Worm (Caenorhabditis elegans) whole organism, midembryonic: ENCODE data around the gene cyp-13A6.

Source experiments
- T22C8.4 ChIP-seq: fragments of 200-800 bp; sonication (Bioruptor generic); IDR thresholded peaks from 2 replicates; pipeline ENCODE4 v1.3.6; 2022; ENCODE audit warnings: missing genetic modification characterization, missing compliant biosample characterization
- cog-1 ChIP-seq: sonication (generic microtip); optimal IDR thresholded peaks from 2 replicates; lab custom pipeline; 2016; ENCODE audit warnings: missing genetic modification characterization, missing compliant biosample characterization
- flt-1 ChIP-seq: fragments of 200-800 bp; sonication (Bioruptor generic); IDR thresholded peaks from 2 replicates; pipeline ENCODE4 v1.3.6; 2022; ENCODE audit warnings: missing genetic modification characterization, missing compliant biosample characterization
- klf-2 ChIP-seq: fragments of 200-800 bp; sonication (Bioruptor generic); conservative IDR thresholded peaks from 2 replicates; pipeline ENCODE4 v1.3.6; 2022; ENCODE audit warnings: missing genetic modification reagents, missing genetic modification characterization, missing compliant biosample characterization
- med-1 ChIP-seq: sonication (generic microtip); optimal IDR thresholded peaks from 2 replicates; lab custom pipeline; 2017; ENCODE audit warnings: missing genetic modification characterization, mild to moderate bottlenecking, missing compliant biosample characterization, antibody characterized with exemption, missing genetic modification reagents; ENCODE audit not compliant: insufficient read depth
- ref-1 ChIP-seq: fragments of 200-800 bp; sonication (Bioruptor generic); conservative IDR thresholded peaks from 2 replicates; pipeline ENCODE4 v1.3.6; 2022; ENCODE audit warnings: missing genetic modification reagents, missing genetic modification characterization, missing compliant biosample characterization
- tab-1 ChIP-seq: fragments of 200-800 bp; sonication (Bioruptor generic); IDR thresholded peaks from 2 replicates; pipeline ENCODE4 v1.3.6; 2022; ENCODE audit warnings: missing genetic modification characterization, missing compliant biosample characterization
- ztf-23 ChIP-seq: fragments of 200-800 bp; sonication (Bioruptor generic); IDR thresholded peaks from 2 replicates; pipeline ENCODE4 v1.3.6; 2022; ENCODE audit warnings: missing genetic modification reagents, missing genetic modification characterization, missing compliant biosample characterization
- ztf-29 ChIP-seq: fragments of 200-800 bp; sonication (Bioruptor generic); IDR thresholded peaks from 2 replicates; pipeline ENCODE4 v1.3.6; 2022; ENCODE audit warnings: missing genetic modification reagents, missing genetic modification characterization, missing compliant biosample characterization

cyp-13A6 gene

DNA sequence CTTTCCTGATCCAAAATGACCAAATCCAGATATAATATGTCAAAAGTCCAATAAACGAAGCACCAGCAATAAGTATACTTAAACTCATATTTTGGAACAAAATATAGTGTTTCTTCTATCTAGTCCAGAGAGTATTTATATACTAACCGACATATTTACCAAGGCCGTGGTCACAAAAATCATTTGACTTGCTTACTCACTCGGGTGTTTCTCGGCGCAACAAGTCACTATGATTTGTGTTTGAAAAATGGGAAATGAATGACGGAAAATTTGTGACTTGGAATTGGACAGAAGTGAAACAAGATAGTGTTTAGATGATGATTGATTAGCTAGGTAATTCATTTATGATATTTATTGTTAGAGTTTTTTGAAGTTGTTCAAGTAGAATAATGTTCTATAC lies 2.4 kb downstream of the cyp-13A6 start, which contains the start of gene cyp-13A5:
Gene cyp-13A5, minus strand, starts transcription at position 112 of the 400 bp plus-strand sequence.
- TF ChIP-seq med-1 (GFP tag; lab: Kevin White, UChicago) (no peak), klf-2 (GFP tag; lab: Robert Waterston, UW) (no peak), tab-1 (GFP tag; lab: Robert Waterston, UW) (no peak), ref-1 (GFP tag; lab: Robert Waterston, UW) (no peak), ztf-23 (GFP tag; lab: Robert Waterston, UW) (no peak), flt-1 (GFP tag; lab: Robert Waterston, UW) (no peak), ztf-29 (GFP tag; lab: Robert Waterston, UW) (no peak), cog-1 (no peak), T22C8.4 (GFP tag; lab: Robert Waterston, UW) (no peak)

DNA sequence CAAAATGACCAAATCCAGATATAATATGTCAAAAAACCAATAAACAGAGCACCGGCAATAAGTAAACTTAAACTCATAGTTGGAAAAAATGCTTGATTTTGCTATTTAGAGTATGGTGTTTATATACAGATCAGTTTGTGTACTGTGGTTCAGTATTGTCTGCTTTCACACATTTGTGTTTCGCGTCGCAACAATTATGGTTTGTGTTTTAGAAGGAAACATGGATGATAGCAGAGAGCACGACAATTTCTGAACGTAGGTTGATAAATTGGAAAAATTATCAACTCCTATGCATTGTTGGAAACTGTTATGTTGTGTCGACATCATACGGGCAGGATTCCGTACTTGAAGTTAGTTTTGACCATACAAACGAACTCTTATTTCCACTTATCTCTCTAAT lies 5.0 kb downstream of the cyp-13A6 start, which contains the start of gene cyp-13A4:
Gene cyp-13A4, minus strand, starts transcription at position 77 of the 400 bp plus-strand sequence.
- TF ChIP-seq ref-1 (GFP tag; lab: Robert Waterston, UW) (no peak), tab-1 (GFP tag; lab: Robert Waterston, UW) (no peak)

DNA sequence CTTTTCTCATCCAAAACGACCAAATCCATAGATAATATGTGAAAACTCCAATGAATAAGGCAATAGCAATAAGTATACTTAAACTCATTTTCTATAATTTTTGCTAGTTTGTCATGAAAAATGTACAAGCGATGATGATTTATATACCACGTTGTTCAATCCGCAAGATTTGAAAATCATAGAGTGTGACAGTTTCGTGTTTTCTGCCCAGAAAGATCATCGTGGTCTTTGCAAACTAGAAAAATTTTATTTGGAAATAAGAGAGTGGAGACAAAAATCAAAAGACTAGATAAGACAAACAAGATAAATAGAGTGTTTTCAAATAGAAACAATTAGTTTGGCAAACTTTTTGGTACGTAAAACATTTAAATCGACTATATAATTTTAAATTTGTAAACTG lies 9.4 kb downstream of the cyp-13A6 start, which contains the start of gene cyp-13A3:
Gene cyp-13A3, minus strand, starts transcription at position 101 of the 400 bp plus-strand sequence.
- no peak for TF ChIP-seq tab-1 (GFP tag; lab: Robert Waterston, UW)

DNA sequence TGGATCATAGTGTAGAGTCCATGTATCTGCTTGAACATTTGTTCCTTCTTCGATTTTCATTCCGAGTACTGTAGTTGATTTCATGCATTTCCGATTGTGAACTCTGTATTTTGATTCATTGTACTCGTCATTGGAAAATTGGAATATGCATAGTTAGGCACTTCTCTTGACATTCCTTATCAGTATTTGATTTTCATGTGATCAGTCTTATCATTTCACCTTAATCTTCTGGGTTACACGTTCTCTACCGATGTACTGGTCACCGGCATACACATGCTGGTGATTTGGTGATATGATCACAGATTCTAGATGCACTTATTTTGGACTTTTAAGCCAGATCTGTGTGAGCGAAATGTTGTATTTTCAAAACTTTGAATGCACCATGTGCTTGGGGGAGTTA lies 11.4 kb downstream of the cyp-13A6 start:
- no peak for TF ChIP-seq klf-2 (GFP tag; lab: Robert Waterston, UW)
- no peak for TF ChIP-seq T22C8.4 (GFP tag; lab: Robert Waterston, UW)
- no peak for TF ChIP-seq ztf-23 (GFP tag; lab: Robert Waterston, UW)
- no peak for TF ChIP-seq flt-1 (GFP tag; lab: Robert Waterston, UW)

DNA sequence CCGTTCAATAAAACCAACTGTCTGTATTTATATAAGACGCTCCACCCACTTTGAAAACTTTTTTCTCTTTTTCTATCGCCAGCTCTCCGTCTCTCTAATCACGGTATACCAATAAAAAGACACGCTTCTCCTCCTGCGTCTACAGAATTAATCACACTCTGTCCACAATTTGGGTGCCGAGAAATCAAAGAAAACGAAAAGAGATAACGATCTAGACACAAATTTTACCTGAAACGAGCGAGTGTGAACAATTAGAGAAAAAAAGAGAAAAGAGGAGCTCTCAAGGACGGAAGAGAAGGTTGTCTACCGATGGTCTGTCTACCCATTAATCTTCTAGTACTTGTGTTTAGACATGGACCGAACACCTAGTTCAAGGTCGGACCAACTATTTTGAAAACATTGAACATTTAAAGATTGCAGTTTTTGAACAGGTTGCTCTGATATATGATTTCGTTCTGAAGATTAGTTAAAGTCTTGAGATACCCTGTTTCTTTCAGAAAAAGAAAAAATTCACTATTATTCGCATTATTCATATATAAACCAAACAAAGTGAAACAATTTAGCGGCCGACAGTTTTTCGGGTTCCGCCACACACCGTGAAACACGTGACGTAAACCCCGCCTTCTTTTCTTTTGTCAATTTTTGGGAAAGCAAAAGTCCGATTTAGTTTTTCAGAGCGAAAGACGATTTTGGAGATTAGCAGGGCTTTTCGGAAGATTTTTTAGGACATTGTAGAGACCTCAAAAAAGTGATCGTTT lies 15.0 kb downstream of the cyp-13A6 start, which contains the start of gene cyp-13A2:
Gene cyp-13A2, minus strand, starts transcription at position 235 of the 758 bp plus-strand sequence.
- no peak for TF ChIP-seq ztf-23 (GFP tag; lab: Robert Waterston, UW)
- no peak for TF ChIP-seq flt-1 (GFP tag; lab: Robert Waterston, UW)
- TF ChIP-seq cog-1 = no peak
- no peak for TF ChIP-seq T22C8.4 (GFP tag; lab: Robert Waterston, UW)
- no peak for TF ChIP-seq ref-1 (GFP tag; lab: Robert Waterston, UW)
- TF ChIP-seq ztf-29 (GFP tag; lab: Robert Waterston, UW) = no peak
- TF ChIP-seq tab-1 (GFP tag; lab: Robert Waterston, UW) = no peak
- TF ChIP-seq med-1 (GFP tag; lab: Kevin White, UChicago) = no peak

DNA sequence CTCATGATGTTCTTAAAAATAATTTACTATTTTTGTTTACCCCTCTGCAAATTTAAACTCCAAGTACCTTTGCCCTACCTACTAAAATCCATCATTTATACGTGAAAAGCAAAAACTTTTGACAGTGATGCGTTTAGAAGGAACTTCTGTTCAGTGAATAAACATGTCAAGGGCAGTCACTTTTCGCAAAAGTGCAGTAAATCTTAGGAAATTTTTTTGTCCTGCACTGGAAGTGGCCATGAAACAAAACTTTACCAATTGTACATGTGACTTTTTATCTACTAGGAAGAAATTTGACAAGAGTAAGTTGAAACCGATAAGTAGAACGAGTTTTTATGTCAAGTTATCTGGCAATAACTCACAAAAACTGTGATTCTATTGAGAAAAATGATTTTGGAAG lies 16.4 kb downstream of the cyp-13A6 start:
- TF ChIP-seq ztf-29 (GFP tag; lab: Robert Waterston, UW) = no peak
- TF ChIP-seq cog-1 = no peak
- TF ChIP-seq ztf-23 (GFP tag; lab: Robert Waterston, UW) = no peak
- no peak for TF ChIP-seq klf-2 (GFP tag; lab: Robert Waterston, UW)
- TF ChIP-seq med-1 (GFP tag; lab: Kevin White, UChicago) = no peak
- TF ChIP-seq T22C8.4 (GFP tag; lab: Robert Waterston, UW) = no peak
- TF ChIP-seq flt-1 (GFP tag; lab: Robert Waterston, UW) = no peak
- no peak for TF ChIP-seq tab-1 (GFP tag; lab: Robert Waterston, UW)
- no peak for TF ChIP-seq ref-1 (GFP tag; lab: Robert Waterston, UW)

DNA sequence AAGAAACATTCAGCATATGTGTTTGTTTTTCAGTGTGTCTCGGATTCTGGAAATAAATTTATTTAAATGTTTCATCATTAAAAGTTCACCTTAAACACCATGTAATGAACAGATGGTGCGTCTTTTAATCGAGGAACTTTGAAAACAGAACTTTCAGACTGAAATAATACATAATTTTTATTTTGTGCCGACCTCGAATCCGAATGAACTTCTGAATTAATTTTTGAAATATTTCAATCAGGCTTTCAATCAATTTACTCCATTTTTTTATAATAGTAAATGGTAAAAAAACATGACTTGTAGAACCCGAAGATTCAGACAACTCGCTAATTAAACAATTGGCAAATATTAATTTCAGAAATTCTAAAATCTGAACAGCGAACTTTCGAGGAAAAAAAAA lies 20.3 kb downstream of the cyp-13A6 start, which contains the start of gene T10B9.14:
Gene T10B9.14, minus strand, starts transcription at position 101 of the 400 bp plus-strand sequence.
- TF ChIP-seq ztf-29 (GFP tag; lab: Robert Waterston, UW) = no peak
- TF ChIP-seq ztf-23 (GFP tag; lab: Robert Waterston, UW) = no peak
- no peak for TF ChIP-seq tab-1 (GFP tag; lab: Robert Waterston, UW)
- no peak for TF ChIP-seq klf-2 (GFP tag; lab: Robert Waterston, UW)
- no peak for TF ChIP-seq flt-1 (GFP tag; lab: Robert Waterston, UW)
- no peak for TF ChIP-seq med-1 (GFP tag; lab: Kevin White, UChicago)
- no peak for TF ChIP-seq ref-1 (GFP tag; lab: Robert Waterston, UW)
- TF ChIP-seq T22C8.4 (GFP tag; lab: Robert Waterston, UW) = no peak
- TF ChIP-seq cog-1 = no peak

DNA sequence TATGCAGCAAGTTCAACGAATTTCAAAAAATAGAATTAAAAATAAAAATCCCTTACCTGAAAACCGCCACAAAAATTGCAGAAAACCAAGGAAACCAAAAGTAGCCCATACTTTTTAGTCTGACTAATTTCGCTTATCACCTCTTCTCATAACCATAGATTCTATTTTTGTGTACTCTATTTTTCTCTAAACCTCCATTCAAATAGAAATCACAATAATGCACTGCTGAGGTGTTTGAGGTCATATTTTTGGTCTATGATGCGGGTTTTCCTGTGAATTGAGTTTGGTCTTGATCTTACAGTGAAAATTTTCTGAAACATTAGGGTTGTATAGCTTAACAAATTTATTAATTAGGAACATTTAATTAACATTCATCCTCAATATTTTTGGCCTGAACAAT lies 20.8 kb downstream of the cyp-13A6 start, which contains the start of gene cyp-13A1:
Gene cyp-13A1, minus strand, starts transcription at position 156 of the 400 bp plus-strand sequence.
- TF ChIP-seq flt-1 (GFP tag; lab: Robert Waterston, UW) (no peak), ztf-29 (GFP tag; lab: Robert Waterston, UW) (no peak), ztf-23 (GFP tag; lab: Robert Waterston, UW) (no peak), tab-1 (GFP tag; lab: Robert Waterston, UW) (no peak), klf-2 (GFP tag; lab: Robert Waterston, UW) (no peak), cog-1 (no peak), med-1 (GFP tag; lab: Kevin White, UChicago) (no peak), ref-1 (GFP tag; lab: Robert Waterston, UW) (no peak), T22C8.4 (GFP tag; lab: Robert Waterston, UW) (no peak)

DNA sequence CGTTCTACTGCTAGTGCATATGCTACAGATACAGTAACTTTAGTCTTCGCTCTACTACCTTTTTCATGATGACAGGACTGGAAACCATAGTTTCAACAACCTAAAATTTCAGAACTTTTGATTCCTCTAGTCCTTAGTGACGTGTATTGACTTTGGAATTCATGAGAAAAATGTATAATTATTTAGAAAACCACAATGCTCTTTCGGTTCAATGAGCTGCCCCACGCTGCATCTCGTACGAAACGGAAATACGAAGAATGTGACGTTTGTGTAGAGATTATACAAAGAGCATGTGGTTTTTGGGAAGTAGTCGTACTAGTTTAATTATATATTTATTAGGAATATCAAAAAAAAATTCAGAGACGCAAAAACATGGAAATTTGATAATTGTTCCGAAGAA lies 24.1 kb downstream of the cyp-13A6 start:
- TF ChIP-seq cog-1 (no peak), flt-1 (GFP tag; lab: Robert Waterston, UW) (no peak), med-1 (GFP tag; lab: Kevin White, UChicago) (no peak), ztf-23 (GFP tag; lab: Robert Waterston, UW) (no peak), tab-1 (GFP tag; lab: Robert Waterston, UW) (no peak), ref-1 (GFP tag; lab: Robert Waterston, UW) (no peak), klf-2 (GFP tag; lab: Robert Waterston, UW) (no peak), T22C8.4 (GFP tag; lab: Robert Waterston, UW) (no peak), ztf-29 (GFP tag; lab: Robert Waterston, UW) (no peak)
